Fruit fly (Drosophila melanogaster) whole organism, embryonic: Measurements from ENCODE around the gene CG31076.

Experiments used
- B-H2 ChIP-seq: fragments of 200-800 bp; sonication (Bioruptor generic); optimal IDR thresholded peaks from 2 replicates; lab custom pipeline; 2018; ENCODE audit warnings: missing biosample characterization, mild to moderate bottlenecking, missing genetic modification characterization
- BEAF-32 ChIP-seq: fragments of 200-800 bp; sonication (Bioruptor generic); optimal IDR thresholded peaks from 3 replicates; lab custom pipeline; 2017; ENCODE audit warnings: missing biosample characterization, missing genetic modification characterization, mild to moderate bottlenecking, moderate library complexity, missing genetic modification reagents
- CG10147 ChIP-seq: fragments of 200-800 bp; sonication (Bioruptor generic); optimal IDR thresholded peaks from 2 replicates; lab custom pipeline; 2019; ENCODE audit warnings: missing biosample characterization, mild to moderate bottlenecking, missing genetic modification characterization, moderate library complexity
- CG1024 ChIP-seq: fragments of 200-800 bp; sonication (Bioruptor generic); IDR thresholded peaks from 2 replicates; pipeline ENCODE4 v1.3.6; 2022; ENCODE audit warnings: missing biosample characterization, missing genetic modification characterization
- CG10654 ChIP-seq: fragments of 200-800 bp; sonication (Bioruptor generic); optimal IDR thresholded peaks from 2 replicates; lab custom pipeline; 2016; ENCODE audit warnings: missing biosample characterization, missing genetic modification characterization
- CG10959 ChIP-seq: fragments of 200-800 bp; sonication (Bioruptor generic); IDR thresholded peaks from 2 replicates; pipeline ENCODE4 v1.3.6; 2022; ENCODE audit warnings: missing biosample characterization, missing genetic modification characterization
- CG11247 ChIP-seq: fragments of 200-800 bp; sonication (Bioruptor generic); IDR thresholded peaks from 2 replicates; pipeline ENCODE4 v1.3.6; 2022; ENCODE audit warnings: missing biosample characterization, missing genetic modification characterization
- CG11504 ChIP-seq: fragments of 200-800 bp; sonication (Bioruptor generic); optimal IDR thresholded peaks from 3 replicates; lab custom pipeline; 2019; ENCODE audit warnings: missing biosample characterization, mild to moderate bottlenecking, missing genetic modification characterization, moderate library complexity
- CG12236 ChIP-seq: fragments of 200-800 bp; sonication (Bioruptor generic); optimal IDR thresholded peaks from 2 replicates; lab custom pipeline; 2016; ENCODE audit warnings: missing biosample characterization, missing genetic modification characterization
- CG15601 ChIP-seq: fragments of 200-800 bp; sonication (Bioruptor generic); optimal IDR thresholded peaks from 3 replicates; lab custom pipeline; 2019; ENCODE audit warnings: missing biosample characterization, mild to moderate bottlenecking, missing genetic modification characterization, moderate library complexity
- CG17186 ChIP-seq: fragments of 200-800 bp; sonication (Bioruptor generic); optimal IDR thresholded peaks from 3 replicates; lab custom pipeline; 2017; ENCODE audit warnings: missing biosample characterization, missing genetic modification reagents, missing genetic modification characterization
- CG2678 ChIP-seq: fragments of 200-800 bp; sonication (Bioruptor generic); optimal IDR thresholded peaks from 3 replicates; lab custom pipeline; 2019; ENCODE audit warnings: missing biosample characterization, mild to moderate bottlenecking, missing genetic modification characterization, moderate library complexity
- CG2889 ChIP-seq: fragments of 200-800 bp; sonication (Bioruptor generic); IDR thresholded peaks from 3 replicates; pipeline ENCODE4 v1.3.6; 2022; ENCODE audit warnings: missing biosample characterization, missing genetic modification characterization
- CG30020 ChIP-seq: fragments of 200-800 bp; optimal IDR thresholded peaks from 2 replicates; lab custom pipeline; 2019; ENCODE audit warnings: missing biosample characterization, mild to moderate bottlenecking, missing genetic modification characterization, moderate library complexity
- CG30431 ChIP-seq: fragments of 200-800 bp; sonication (Bioruptor generic); optimal IDR thresholded peaks from 2 replicates; lab custom pipeline; 2017; ENCODE audit warnings: missing biosample characterization, missing genetic modification characterization
- CG3065 ChIP-seq: fragments of 200-800 bp; sonication (Bioruptor generic); optimal IDR thresholded peaks from 2 replicates; lab custom pipeline; 2016; ENCODE audit warnings: missing biosample characterization, missing genetic modification characterization
- CG31388 ChIP-seq: fragments of 200-800 bp; sonication (Bioruptor generic); optimal IDR thresholded peaks from 2 replicates; lab custom pipeline; 2016; ENCODE audit warnings: missing biosample characterization, missing genetic modification characterization
- CG3281 ChIP-seq: fragments of 200-800 bp; sonication (Bioruptor generic); optimal IDR thresholded peaks from 3 replicates; lab custom pipeline; 2017; ENCODE audit warnings: missing biosample characterization, mild to moderate bottlenecking, missing genetic modification characterization
- CG3726 ChIP-seq: fragments of 200-800 bp; sonication (Bioruptor generic); IDR thresholded peaks from 3 replicates; pipeline ENCODE4, ENCODE4 v1.3.6; 2022; ENCODE audit warnings: missing biosample characterization, missing genetic modification characterization
- CG6175 ChIP-seq: fragments of 200-800 bp; sonication (Bioruptor generic); IDR thresholded peaks from 3 replicates; pipeline ENCODE4 v1.3.6; 2022; ENCODE audit warnings: missing biosample characterization, missing genetic modification characterization
- CG7839 ChIP-seq: fragments of 200-800 bp; sonication (Bioruptor generic); optimal IDR thresholded peaks from 3 replicates; lab custom pipeline; 2018; ENCODE audit warnings: missing biosample characterization, mild to moderate bottlenecking, missing genetic modification characterization, moderate library complexity
- CG8765 ChIP-seq: fragments of 200-800 bp; sonication (Bioruptor generic); IDR thresholded peaks from 2 replicates; pipeline ENCODE4 v1.3.6; 2022; ENCODE audit warnings: missing biosample characterization, missing genetic modification characterization
- CG9727 ChIP-seq: fragments of 200-800 bp; sonication (Bioruptor generic); optimal IDR thresholded peaks from 3 replicates; lab custom pipeline; 2017; ENCODE audit warnings: missing biosample characterization, mild to moderate bottlenecking, missing genetic modification characterization
- CrebB ChIP-seq: fragments of 200-800 bp; sonication (Bioruptor generic); optimal IDR thresholded peaks from 3 replicates; lab custom pipeline; 2018; ENCODE audit warnings: missing biosample characterization, mild to moderate bottlenecking, missing genetic modification characterization
- D19B ChIP-seq: fragments of 200-800 bp; sonication (Bioruptor generic); optimal IDR thresholded peaks from 2 replicates; lab custom pipeline; 2017; ENCODE audit warnings: missing biosample characterization, mild to moderate bottlenecking, missing genetic modification characterization
- Dbx ChIP-seq: fragments of 200-800 bp; sonication (Bioruptor generic); IDR thresholded peaks from 3 replicates; pipeline ENCODE4 v1.3.6; 2022; ENCODE audit warnings: missing biosample characterization, missing genetic modification characterization
- Deaf1 ChIP-seq: fragments of 200-800 bp; optimal IDR thresholded peaks from 3 replicates; lab custom pipeline; 2019; ENCODE audit warnings: missing biosample characterization, mild to moderate bottlenecking, missing genetic modification characterization, moderate library complexity
- Doc2 ChIP-seq: fragments of 200-800 bp; sonication (Bioruptor generic); IDR thresholded peaks from 2 replicates; pipeline ENCODE4 v1.3.6; 2022; ENCODE audit warnings: missing biosample characterization, missing genetic modification characterization
- Ets65A ChIP-seq: fragments of 200-800 bp; sonication (Bioruptor generic); peaks from one replicate; lab custom pipeline; 2016; ENCODE audit warnings: missing biosample characterization, missing genetic modification characterization
- GATAe ChIP-seq: fragments of 200-800 bp; sonication (Bioruptor generic); conservative IDR thresholded peaks from 2 replicates; pipeline ENCODE4 v1.3.6; 2022; ENCODE audit warnings: missing biosample characterization, missing genetic modification characterization
- HmgZ ChIP-seq: fragments of 200-800 bp; sonication (Bioruptor generic); optimal IDR thresholded peaks from 2 replicates; lab custom pipeline; 2018; ENCODE audit warnings: missing biosample characterization, mild to moderate bottlenecking, missing genetic modification characterization
- Hr39 ChIP-seq: fragments of >200 bp; optimal IDR thresholded peaks from 2 replicates; lab custom pipeline; 2017
- Mad ChIP-seq: fragments of 200-800 bp; sonication (Bioruptor generic); optimal IDR thresholded peaks from 2 replicates; lab custom pipeline; 2016; ENCODE audit warnings: missing biosample characterization, missing genetic modification characterization
- Mes4 ChIP-seq: fragments of 200-800 bp; sonication (Bioruptor generic); optimal IDR thresholded peaks from 2 replicates; lab custom pipeline; 2016; ENCODE audit warnings: missing biosample characterization, missing genetic modification characterization
- NC2β ChIP-seq: fragments of 200-800 bp; sonication (Bioruptor generic); optimal IDR thresholded peaks from 2 replicates; lab custom pipeline; 2016; ENCODE audit warnings: missing biosample characterization, missing genetic modification characterization
- Nf-YC ChIP-seq: fragments of 200-800 bp; optimal IDR thresholded peaks from 3 replicates; lab custom pipeline; 2019; ENCODE audit warnings: missing biosample characterization, mild to moderate bottlenecking, missing genetic modification characterization, moderate library complexity
- Optix ChIP-seq: fragments of 200-800 bp; sonication (Bioruptor generic); IDR thresholded peaks from 3 replicates; pipeline ENCODE4 v1.3.6; 2022; ENCODE audit warnings: missing biosample characterization, missing genetic modification characterization
- ap ChIP-seq: fragments of 200-800 bp; sonication (Bioruptor generic); IDR thresholded peaks from 2 replicates; pipeline ENCODE4 v1.3.6; 2022; ENCODE audit warnings: missing biosample characterization, missing genetic modification characterization
- fu2 ChIP-seq: fragments of 200-800 bp; sonication (Bioruptor generic); optimal IDR thresholded peaks from 2 replicates; lab custom pipeline; 2016; ENCODE audit warnings: missing biosample characterization, missing genetic modification characterization
- hb ChIP-seq: fragments of 200-800 bp; sonication (Bioruptor generic); IDR thresholded peaks from 3 replicates; pipeline ENCODE4 v1.3.6; 2022; ENCODE audit warnings: missing biosample characterization, missing genetic modification characterization; ENCODE audit not compliant: partially characterized antibody
- ken ChIP-seq: fragments of 200-800 bp; sonication (Bioruptor generic); IDR thresholded peaks from 3 replicates; pipeline ENCODE4 v1.3.6; 2022; ENCODE audit warnings: missing biosample characterization, missing genetic modification characterization
- lab ChIP-seq: fragments of 200-800 bp; sonication (Bioruptor generic); optimal IDR thresholded peaks from 3 replicates; lab custom pipeline; 2017; ENCODE audit warnings: missing biosample characterization, missing genetic modification characterization, mild to moderate bottlenecking, moderate library complexity, missing genetic modification reagents
- luna ChIP-seq: fragments of 200-800 bp; sonication (Bioruptor generic); optimal IDR thresholded peaks from 2 replicates; lab custom pipeline; 2016; ENCODE audit warnings: missing biosample characterization, missing genetic modification characterization
- mld ChIP-seq: fragments of 200-800 bp; sonication (Bioruptor generic); IDR thresholded peaks from 3 replicates; pipeline ENCODE4 v1.3.6; 2022; ENCODE audit warnings: missing biosample characterization, missing genetic modification characterization; ENCODE audit not compliant: partially characterized antibody
- nerfin-1 ChIP-seq: fragments of 200-800 bp; sonication (Bioruptor generic); optimal IDR thresholded peaks from 3 replicates; lab custom pipeline; 2019; ENCODE audit warnings: missing biosample characterization, mild to moderate bottlenecking, missing genetic modification characterization, moderate library complexity
- onecut ChIP-seq: fragments of 200-800 bp; sonication (Bioruptor generic); IDR thresholded peaks from 2 replicates; pipeline ENCODE4 v1.3.6; 2022; ENCODE audit warnings: missing biosample characterization, missing genetic modification characterization
- prd ChIP-seq, 3 experiments: fragments of >200 bp in 2 of 3; fragments of 200-800 bp in 1 of 3; sonication (Bioruptor generic) in 1 of 3; optimal IDR thresholded peaks in 2 of 3; IDR thresholded peaks in 1 of 3; 2 replicates in 2 of 3; 3 replicates in 1 of 3; pipeline versions ENCODE4 v1.3.6 to Lab custom; 2017 to 2022; ENCODE audit warnings: missing biosample characterization in 1 of 3, missing genetic modification characterization in 1 of 3
- scrt ChIP-seq: fragments of 200-800 bp; sonication (Bioruptor generic); optimal IDR thresholded peaks from 2 replicates; lab custom pipeline; 2018; ENCODE audit warnings: missing biosample characterization, mild to moderate bottlenecking, missing genetic modification characterization, moderate library complexity
- slou ChIP-seq: fragments of 200-800 bp; sonication (Bioruptor generic); optimal IDR thresholded peaks from 3 replicates; lab custom pipeline; 2016; ENCODE audit warnings: missing biosample characterization, missing genetic modification characterization
- sug ChIP-seq: fragments of 200-800 bp; optimal IDR thresholded peaks from 2 replicates; lab custom pipeline; 2019; ENCODE audit warnings: missing biosample characterization, mild to moderate bottlenecking, missing genetic modification characterization, moderate library complexity
- tgo ChIP-seq: fragments of 200-800 bp; sonication (Bioruptor generic); IDR thresholded peaks from 3 replicates; pipeline ENCODE4 v1.3.6; 2022; ENCODE audit warnings: missing biosample characterization, missing genetic modification characterization
- vvl ChIP-seq: fragments of 200-800 bp; sonication (Bioruptor generic); IDR thresholded peaks from 2 replicates; pipeline ENCODE4 v1.3.6; 2022; ENCODE audit warnings: missing biosample characterization, missing genetic modification characterization

CG31076 gene

dm6 chr3R:26953478-26953874 is 36.2 kb downstream of the CG31076 start (continued):
- no peak for TF ChIP-seq scrt (GFP tag; lab: Kevin White, UChicago)
- TF ChIP-seq prd (optimal IDR thresholded peaks at IDR 0.05; lab: Kevin White, UChicago): no peak
- 0 out of 3 replicates have a peak, but pooled peaks have one; percentile 23 for TF ChIP-seq prd (GFP tag; IDR thresholded peaks at IDR 0.05; lab: Robert Waterston, UW)
- no peak for TF ChIP-seq lab
- TF ChIP-seq luna (GFP tag; lab: Kevin White, UChicago): no peak
- TF ChIP-seq CG2889 (GFP tag; lab: Robert Waterston, UW): no peak
- no peak for TF ChIP-seq D19B (GFP tag; lab: Kevin White, UChicago)
- no peak for TF ChIP-seq mld (GFP tag; lab: Robert Waterston, UW)
- no peak for TF ChIP-seq CG3726 (GFP tag; lab: Robert Waterston, UW)
- no peak for TF ChIP-seq sug (tag; lab: Kevin White, UChicago)
- peak; percentile 12 for TF ChIP-seq CG7839 (tag; lab: Kevin White, UChicago)
- TF ChIP-seq vvl (GFP tag; lab: Robert Waterston, UW): no peak
- TF ChIP-seq NC2β (GFP tag; lab: Kevin White, UChicago): no peak
- TF ChIP-seq CG9727 (GFP tag; lab: Kevin White, UChicago): no peak
- TF ChIP-seq Mes4 (GFP tag; lab: Kevin White, UChicago): no peak
- TF ChIP-seq CG12236 (GFP tag; lab: Kevin White, UChicago): peak; percentile 11
- no peak for TF ChIP-seq CG10654
- peak; percentile 43 for TF ChIP-seq fu2 (GFP tag; lab: Kevin White, UChicago)
- TF ChIP-seq Optix (GFP tag; lab: Robert Waterston, UW): no peak
- TF ChIP-seq Doc2 (GFP tag; lab: Robert Waterston, UW): no peak
- no peak for TF ChIP-seq CG6175 (GFP tag; lab: Robert Waterston, UW)
- peak; percentile 8 for TF ChIP-seq CG2678
- no peak for TF ChIP-seq CG15601 (tag; lab: Kevin White, UChicago)
- no peak for TF ChIP-seq CG30431 (GFP tag; lab: Kevin White, UChicago)
- TF ChIP-seq ap (GFP tag; lab: Robert Waterston, UW): no peak
- no peak for TF ChIP-seq CG31388 (GFP tag; lab: Kevin White, UChicago)
- TF ChIP-seq Deaf1 (tag; lab: Kevin White, UChicago): no peak
- peak; percentile 94 for TF ChIP-seq Ets65A (GFP tag; lab: Kevin White, UChicago)
- no peak for TF ChIP-seq CrebB (tag; lab: Kevin White, UChicago)
- TF ChIP-seq CG11247: no peak
- TF ChIP-seq CG1024: no peak
- TF ChIP-seq BEAF-32: no peak
- TF ChIP-seq CG17186 (GFP tag; lab: Kevin White, UChicago): no peak
- TF ChIP-seq GATAe (GFP tag; lab: Robert Waterston, UW): no peak
- TF ChIP-seq onecut (GFP tag; lab: Robert Waterston, UW): no peak
- no peak for TF ChIP-seq ken (GFP tag; lab: Robert Waterston, UW)
- peak; percentile 15; the same call in 1 of the 2 replicates for TF ChIP-seq CG8765 (GFP tag; lab: Robert Waterston, UW)
- no peak for TF ChIP-seq Dbx (GFP tag; lab: Robert Waterston, UW)
- no peak for TF ChIP-seq Nf-YC (tag; lab: Kevin White, UChicago)
- peak; percentile 20 for TF ChIP-seq HmgZ (tag; lab: Kevin White, UChicago)
- TF ChIP-seq CG10959: no peak
- no peak for TF ChIP-seq hb
- no peak for TF ChIP-seq nerfin-1 (tag; lab: Kevin White, UChicago)
- TF ChIP-seq CG10147 (GFP tag; lab: Kevin White, UChicago): no peak
- TF ChIP-seq slou (GFP tag; lab: Kevin White, UChicago): no peak
- no peak for TF ChIP-seq B-H2 (GFP tag; lab: Kevin White, UChicago)
- TF ChIP-seq CG3065: no peak
- TF ChIP-seq Hr39 (lab: Kevin White, UChicago): no peak
- TF ChIP-seq CG30020: no peak
- TF ChIP-seq tgo (GFP tag; lab: Robert Waterston, UW): no peak; the same call in 2 of the 3 replicates
- TF ChIP-seq CG11504 (tag; lab: Kevin White, UChicago): peak; percentile 15
- peak; percentile 21 for TF ChIP-seq CG3281
- no peak for TF ChIP-seq Mad
